Fruit fly (Drosophila melanogaster) whole organism, larva: Measurements from ENCODE around the gene Apoltp.

Experiments used
- noc ChIP-seq: fragments of 200-800 bp; sonication (Bioruptor generic); optimal IDR thresholded peaks from 3 replicates; lab custom pipeline; 2019; ENCODE audit warnings: missing biosample characterization, mild to moderate bottlenecking, missing genetic modification characterization, moderate library complexity

The Apoltp gene

dm6 chr2L:9615561-9615960, 18.4 kb upstream of the Apoltp start:
- no peak for TF ChIP-seq noc

- no peak for TF ChIP-seq noc
These were observed 17.9 kb upstream of the Apoltp start, which contains the start of gene GlcAT-S for dm6 chr2L:9615983-9616519. Gene GlcAT-S (plus strand): TSS chr2L:9616469.

- no peak for TF ChIP-seq noc
These were observed 17.3 kb upstream of the Apoltp start for dm6 chr2L:9616654-9617053.

- TF ChIP-seq noc, result peak; percentile 68
These were observed 16.1 kb upstream of the Apoltp start for dm6 chr2L:9617908-9618307.

dm6 chr2L:9618871-9619270, 15.1 kb upstream of the Apoltp start:
- peak; percentile 27 for TF ChIP-seq noc

dm6 chr2L:9619925-9620324, 14.1 kb upstream of the Apoltp start:
- no peak for TF ChIP-seq noc

- TF ChIP-seq noc, result no peak
These were observed 8.8 kb upstream of the Apoltp start, which contains the start of gene CG31882 for dm6 chr2L:9625185-9625584. Gene CG31882 (minus strand): TSS chr2L:9625285.

dm6 chr2L:9633098-9633497, 881 bp upstream of the Apoltp start:
- TF ChIP-seq noc, result no peak

dm6 chr2L:9656300-9656699, 22.3 kb downstream of the Apoltp start, which contains the start of gene CG33299:
Gene CG33299 (plus strand): TSS chr2L:9656600.
- no peak for TF ChIP-seq noc

dm6 chr2L:9657269-9658191, 23.6 kb downstream of the Apoltp start:
- no peak for TF ChIP-seq noc

- peak; percentile 49 for TF ChIP-seq noc
These were observed 26.5 kb downstream of the Apoltp start for dm6 chr2L:9660516-9660920.

- TF ChIP-seq noc, result no peak
These were observed 29.0 kb downstream of the Apoltp start for dm6 chr2L:9662977-9663376.

dm6 chr2L:9669354-9669753, 35.4 kb downstream of the Apoltp start:
- no peak for TF ChIP-seq noc

dm6 chr2L:9670909-9671422, 37.0 kb downstream of the Apoltp start:
- TF ChIP-seq noc, result peak; percentile 40

dm6 chr2L:9672246-9672645, 38.3 kb downstream of the Apoltp start:
- TF ChIP-seq noc, result no peak

- no peak for TF ChIP-seq noc
These were observed 39.3 kb downstream of the Apoltp start for dm6 chr2L:9673235-9673634.

- TF ChIP-seq noc, result no peak
These were observed 43.1 kb downstream of the Apoltp start for dm6 chr2L:9677101-9677500.

- TF ChIP-seq noc, result no peak
These were observed 45.8 kb downstream of the Apoltp start for dm6 chr2L:9679789-9680188.
